Fruit fly (Drosophila melanogaster): ENCODE measurements around the gene Sos.

The Sos gene

dm6 chr2L:13780109-13780947 is 33.3 kb upstream of the Sos start, which contains the start of the genes CG9008 and p38b (continued):
- peak; percentile 44 for TF ChIP-seq zen (tag; optimal IDR thresholded peaks at IDR 0.05)
- no peak for TF ChIP-seq cad (GFP tag; optimal IDR thresholded peaks at IDR 0.05)
- TF ChIP-seq CG34376 (GFP tag; optimal IDR thresholded peaks at IDR 0.05), result peak; percentile 41
- no peak for TF ChIP-seq Bteb2 (GFP tag; optimal IDR thresholded peaks at IDR 0.05)
- no peak for TF ChIP-seq gro (GFP tag; optimal IDR thresholded peaks at IDR 0.05)
- TF ChIP-seq Ptx1 (GFP tag; IDR thresholded peaks at IDR 0.05), result peak; percentile 75
- TF ChIP-seq chn (GFP tag; optimal IDR thresholded peaks at IDR 0.05), result peak; percentile 21
- TF ChIP-seq sna (GFP tag; IDR thresholded peaks at IDR 0.05; ENCODE audit: partially characterized antibody), result no peak
- no peak for TF ChIP-seq Dfd (GFP tag; optimal IDR thresholded peaks at IDR 0.05)
- TF ChIP-seq Blimp-1 (GFP tag; optimal IDR thresholded peaks at IDR 0.05), result no peak
- no peak for TF ChIP-seq aop (GFP tag; IDR thresholded peaks at IDR 0.05)
- no peak for TF ChIP-seq z (GFP tag; IDR thresholded peaks at IDR 0.05)
- TF ChIP-seq CG33557 (GFP tag; optimal IDR thresholded peaks at IDR 0.05), result peak; percentile 62
- no peak for TF ChIP-seq ac (GFP tag; optimal IDR thresholded peaks at IDR 0.05)
- peak; percentile 90 for TF ChIP-seq CG9437 (GFP tag; optimal IDR thresholded peaks at IDR 0.05)
- TF ChIP-seq sima (GFP tag; optimal IDR thresholded peaks at IDR 0.05), result no peak
- peak; percentile 70 for TF ChIP-seq MBD-R2 (GFP tag; IDR thresholded peaks at IDR 0.05)
- TF ChIP-seq tna (GFP tag; IDR thresholded peaks at IDR 0.05; ENCODE audit: partially characterized antibody), result peak; percentile 45
- no peak for TF ChIP-seq CG8765 (GFP tag; IDR thresholded peaks at IDR 0.05)
- TF ChIP-seq bigmax (GFP tag; optimal IDR thresholded peaks at IDR 0.05), result no peak
- peak; percentile 8 for TF ChIP-seq salm (tag; optimal IDR thresholded peaks at IDR 0.05)
- peak; percentile 78 for TF ChIP-seq CG13775 (GFP tag; optimal IDR thresholded peaks at IDR 0.05)
- TF ChIP-seq CG5953 (GFP tag; IDR thresholded peaks at IDR 0.05), result peak; percentile 36; the same call in 1 of the 2 replicates
- peak; percentile 47 for TF ChIP-seq Hsf (GFP tag; optimal IDR thresholded peaks at IDR 0.05)
- TF ChIP-seq CG12744 (GFP tag; optimal IDR thresholded peaks at IDR 0.05), result no peak
- peak; percentile 66 for TF ChIP-seq Atf6 (GFP tag; IDR thresholded peaks at IDR 0.05)
- no peak for TF ChIP-seq knrl (GFP tag; IDR thresholded peaks at IDR 0.05; ENCODE audit: partially characterized antibody)
- TF ChIP-seq tll (GFP tag; optimal IDR thresholded peaks at IDR 0.05), result no peak
- no peak for TF ChIP-seq hkb (optimal IDR thresholded peaks at IDR 0.05)
- peak; percentile 46; the same call in 1 of the 2 replicates for TF ChIP-seq hkb (GFP tag; IDR thresholded peaks at IDR 0.05)
- no peak for TF ChIP-seq Side (GFP tag; optimal IDR thresholded peaks at IDR 0.05)
- TF ChIP-seq Bdp1 (GFP tag; optimal IDR thresholded peaks at IDR 0.05), result peak; percentile 25
- TF ChIP-seq CG11398 (GFP tag; optimal IDR thresholded peaks at IDR 0.05), result no peak
- peak; percentile 90 for TF ChIP-seq CG10274 (GFP tag; optimal IDR thresholded peaks at IDR 0.05)
- TF ChIP-seq usp (GFP tag; optimal IDR thresholded peaks at IDR 0.05), result no peak
- TF ChIP-seq CG42726 (GFP tag; IDR thresholded peaks at IDR 0.05; ENCODE audit: partially characterized antibody), result 0 out of 2 replicates have a peak, but pooled peaks have one; percentile 50
- peak; percentile 88 for TF ChIP-seq CG17829 (tag; optimal IDR thresholded peaks at IDR 0.05)
- peak; percentile 14 for TF ChIP-seq CG2875 (GFP tag; optimal IDR thresholded peaks at IDR 0.05)
- TF ChIP-seq CG11504 (tag; optimal IDR thresholded peaks at IDR 0.05), result peak; percentile 92
- TF ChIP-seq slp2 (GFP tag; optimal IDR thresholded peaks at IDR 0.05), result no peak
- peak; percentile 48 for TF ChIP-seq CG13894 (tag; optimal IDR thresholded peaks at IDR 0.05)
- TF ChIP-seq Hand (GFP tag; optimal IDR thresholded peaks at IDR 0.05), result peak; percentile 74
- no peak for TF ChIP-seq CG1832 (GFP tag; optimal IDR thresholded peaks at IDR 0.05)
- peak; percentile 89 for TF ChIP-seq dmrt99B (tag; optimal IDR thresholded peaks at IDR 0.05)
- TF ChIP-seq danr (GFP tag; IDR thresholded peaks at IDR 0.05), result peak; percentile 9; the same call in 1 of the 2 replicates
- TF ChIP-seq exex (tag; optimal IDR thresholded peaks at IDR 0.05), result peak; percentile 40
- TF ChIP-seq CG6654 (GFP tag; optimal IDR thresholded peaks at IDR 0.05), result peak; percentile 64
- peak; percentile 29; the same call in 1 of the 2 replicates for TF ChIP-seq ro (GFP tag; IDR thresholded peaks at IDR 0.05)
- peak; percentile 61 for TF ChIP-seq BEAF-32 (GFP tag; optimal IDR thresholded peaks at IDR 0.05)
